Worm (Caenorhabditis elegans) whole organism, L1 larva: ENCODE measurements around the gene sur-5.

Experiments used
- C04F5.9 ChIP-seq: sonication (generic microtip); optimal IDR thresholded peaks from 2 replicates; lab custom pipeline; 2016; ENCODE audit warnings: missing genetic modification characterization, missing compliant biosample characterization
- alr-1 ChIP-seq: fragments of 200-800 bp; sonication (Bioruptor generic); optimal IDR thresholded peaks from 2 replicates; lab custom pipeline; 2018; ENCODE audit warnings: borderline replicate concordance, mild to moderate bottlenecking, missing genetic modification characterization, missing compliant biosample characterization
- aly-2 ChIP-seq: fragments of 150-350 bp; optimal IDR thresholded peaks from 2 replicates; lab custom pipeline; 2014; ENCODE audit warnings: missing biosample characterization, missing genetic modification characterization
- ama-1 ChIP-seq: fragments of 150-350 bp; optimal IDR thresholded peaks from 2 replicates; lab custom pipeline; 2014
- ceh-8 ChIP-seq: fragments of 200-800 bp; sonication (Bioruptor generic); optimal IDR thresholded peaks from 2 replicates; lab custom pipeline; 2018; ENCODE audit warnings: mild to moderate bottlenecking, missing genetic modification characterization, moderate library complexity, missing compliant biosample characterization
- ceh-82 ChIP-seq, 3 experiments: fragments of 150-350 bp in 1 of 3; sonication (generic microtip) in 2 of 3; optimal IDR thresholded peaks; 2 replicates each; lab custom pipeline; 2014 to 2017; ENCODE audit warnings: missing biosample characterization in 3 of 3, missing genetic modification characterization in 3 of 3
- ces-1 ChIP-seq: fragments of 150-350 bp; optimal IDR thresholded peaks from 2 replicates; lab custom pipeline; 2014; ENCODE audit warnings: missing biosample characterization, missing genetic modification reagents, missing genetic modification characterization
- dsc-1 ChIP-seq: sonication (generic microtip); optimal IDR thresholded peaks from 2 replicates; lab custom pipeline; 2016; ENCODE audit warnings: mild to moderate bottlenecking, missing genetic modification characterization, missing compliant biosample characterization
- efl-3 ChIP-seq: fragments of 200-800 bp; sonication (Bioruptor generic); optimal IDR thresholded peaks from 2 replicates; lab custom pipeline; 2018; ENCODE audit warnings: mild to moderate bottlenecking, missing genetic modification characterization, missing compliant biosample characterization
- elt-2 ChIP-seq: sonication (generic microtip); optimal IDR thresholded peaks from 2 replicates; lab custom pipeline; 2016; ENCODE audit warnings: missing genetic modification characterization, mild to moderate bottlenecking, inconsistent platforms, missing compliant biosample characterization, missing genetic modification reagents
- fos-1 ChIP-seq: fragments of 150-350 bp; optimal IDR thresholded peaks from 2 replicates; lab custom pipeline; 2014; ENCODE audit warnings: missing biosample characterization, missing genetic modification characterization
- hlh-4 ChIP-seq: sonication (generic microtip); optimal IDR thresholded peaks from 2 replicates; lab custom pipeline; 2016; ENCODE audit warnings: mild to moderate bottlenecking, missing genetic modification characterization, missing compliant biosample characterization
- hpl-2 ChIP-seq: fragments of 150-350 bp; optimal IDR thresholded peaks from 2 replicates; lab custom pipeline; 2014; ENCODE audit warnings: missing biosample characterization, missing genetic modification reagents, missing genetic modification characterization
- isw-1 ChIP-seq: fragments of 200-800 bp; sonication (Bioruptor generic); IDR thresholded peaks from 2 replicates; pipeline ENCODE4 v1.3.6; 2022; ENCODE audit warnings: missing genetic modification characterization, missing compliant biosample characterization
- jun-1 ChIP-seq: fragments of 150-350 bp; optimal IDR thresholded peaks from 2 replicates; lab custom pipeline; 2014; ENCODE audit warnings: missing biosample characterization, missing genetic modification reagents, missing genetic modification characterization
- lin-14 ChIP-seq: fragments of 200-800 bp; sonication (Bioruptor generic); optimal IDR thresholded peaks from 2 replicates; lab custom pipeline; 2018; ENCODE audit warnings: mild to moderate bottlenecking, missing genetic modification characterization, moderate library complexity, missing compliant biosample characterization
- lir-3 ChIP-seq: sonication (generic microtip); optimal IDR thresholded peaks from 2 replicates; lab custom pipeline; 2016; ENCODE audit warnings: mild to moderate bottlenecking, missing genetic modification characterization, moderate library complexity, missing compliant biosample characterization; ENCODE audit not compliant: poor library complexity
- mep-1 ChIP-seq: fragments of 150-350 bp; optimal IDR thresholded peaks from 2 replicates; lab custom pipeline; 2014; ENCODE audit warnings: missing biosample characterization, missing genetic modification characterization
- nhr-12 ChIP-seq: sonication (generic microtip); optimal IDR thresholded peaks from 2 replicates; lab custom pipeline; 2017; ENCODE audit warnings: missing biosample characterization, missing genetic modification characterization
- nhr-20 ChIP-seq: sonication (generic microtip); optimal IDR thresholded peaks from 2 replicates; lab custom pipeline; 2016; ENCODE audit warnings: mild to moderate bottlenecking, missing genetic modification characterization, missing compliant biosample characterization
- nhr-71 ChIP-seq: sonication (generic microtip); optimal IDR thresholded peaks from 2 replicates; lab custom pipeline; 2016; ENCODE audit warnings: mild to moderate bottlenecking, missing genetic modification characterization, moderate library complexity, missing compliant biosample characterization
- nhr-77 ChIP-seq: fragments of 150-350 bp; optimal IDR thresholded peaks from 2 replicates; lab custom pipeline; 2014; ENCODE audit warnings: missing biosample characterization, missing genetic modification characterization
- nhr-85 ChIP-seq: sonication (generic microtip); peaks from one replicate; lab custom pipeline; 2016; ENCODE audit warnings: missing genetic modification characterization, inconsistent platforms, missing compliant biosample characterization
- nhr-90 ChIP-seq: sonication (generic microtip); optimal IDR thresholded peaks from 2 replicates; lab custom pipeline; 2016; ENCODE audit warnings: mild to moderate bottlenecking, missing genetic modification characterization, missing compliant biosample characterization; ENCODE audit not compliant: poor library complexity
- pag-3 ChIP-seq: sonication (generic microtip); optimal IDR thresholded peaks from 2 replicates; lab custom pipeline; 2017; ENCODE audit warnings: missing genetic modification characterization, mild to moderate bottlenecking, missing compliant biosample characterization, antibody characterized with exemption, borderline replicate concordance; ENCODE audit not compliant: insufficient read depth
- rnt-1 ChIP-seq: sonication (generic microtip); optimal IDR thresholded peaks from 2 replicates; lab custom pipeline; 2016; ENCODE audit warnings: mild to moderate bottlenecking, missing genetic modification characterization, moderate library complexity, missing compliant biosample characterization
- sox-4 ChIP-seq: sonication (generic microtip); optimal IDR thresholded peaks from 2 replicates; lab custom pipeline; 2016; ENCODE audit warnings: missing genetic modification characterization, missing compliant biosample characterization
- sup-37 ChIP-seq: fragments of 200-800 bp; sonication (Bioruptor generic); optimal IDR thresholded peaks from 2 replicates; lab custom pipeline; 2018; ENCODE audit warnings: mild to moderate bottlenecking, missing genetic modification characterization, missing compliant biosample characterization
- unc-30 ChIP-seq: sonication (generic microtip); optimal IDR thresholded peaks from 2 replicates; lab custom pipeline; 2017; ENCODE audit warnings: missing biosample characterization, missing genetic modification characterization
- unc-98 ChIP-seq: fragments of 200-800 bp; sonication (Bioruptor generic); IDR thresholded peaks from 2 replicates; pipeline ENCODE4 v1.3.6; 2022; ENCODE audit warnings: missing genetic modification characterization, missing compliant biosample characterization
- xbp-1 ChIP-seq: sonication (generic microtip); optimal IDR thresholded peaks from 2 replicates; lab custom pipeline; 2016; ENCODE audit warnings: missing genetic modification characterization, missing compliant biosample characterization
- zag-1 ChIP-seq: fragments of 150-350 bp; optimal IDR thresholded peaks from 2 replicates; lab custom pipeline; 2014; ENCODE audit warnings: missing biosample characterization, missing genetic modification characterization
- zip-4 ChIP-seq: fragments of 200-800 bp; sonication (Bioruptor generic); optimal IDR thresholded peaks from 2 replicates; lab custom pipeline; 2018; ENCODE audit warnings: mild to moderate bottlenecking, missing genetic modification characterization, moderate library complexity, missing compliant biosample characterization
- ztf-4 ChIP-seq: fragments of 150-350 bp; optimal IDR thresholded peaks from 2 replicates; lab custom pipeline; 2014; ENCODE audit warnings: missing biosample characterization, missing genetic modification characterization

Gene sur-5

ce11 chrX:7284724-7285184, 20.6 kb downstream of the sur-5 start (continued):
- TF ChIP-seq zag-1 (tag; lab: Kevin White, UChicago) (peak; percentile 70), rnt-1 (tag; lab: Kevin White, UChicago) (peak; percentile 4), nhr-85 (no peak), ztf-4 (tag; lab: Kevin White, UChicago) (no peak), nhr-12 (tag; lab: Kevin White, UChicago) (no peak), fos-1 (peak; percentile 7), mep-1 (tag; lab: Kevin White, UChicago) (peak; percentile 41), zip-4 (no peak), xbp-1 (tag; lab: Kevin White, UChicago) (peak; percentile 29), ces-1 (no peak), dsc-1 (tag; lab: Kevin White, UChicago) (peak; percentile 44), unc-30 (tag; lab: Kevin White, UChicago) (no peak), hlh-4 (tag; lab: Kevin White, UChicago) (no peak), nhr-71 (tag; lab: Kevin White, UChicago) (peak; percentile 62), elt-2 (tag; lab: Kevin White, UChicago) (no peak), isw-1 (GFP tag; lab: Robert Waterston, UW) (peak; percentile 33; the same call in 1 of the 2 replicates)

- no peak for TF ChIP-seq C04F5.9 (tag; lab: Kevin White, UChicago)
- no peak for TF ChIP-seq jun-1 (tag; lab: Kevin White, UChicago)
- TF ChIP-seq pag-3 (tag; lab: Kevin White, UChicago) = no peak
- no peak for TF ChIP-seq unc-98
- TF ChIP-seq nhr-20 = no peak
- TF ChIP-seq rnt-1 (tag; lab: Kevin White, UChicago) = no peak
- TF ChIP-seq, all 84 proteins: peak for 0
Observed at ce11 chrX:7283136-7283535, 22.2 kb downstream of the sur-5 start.

DNA sequence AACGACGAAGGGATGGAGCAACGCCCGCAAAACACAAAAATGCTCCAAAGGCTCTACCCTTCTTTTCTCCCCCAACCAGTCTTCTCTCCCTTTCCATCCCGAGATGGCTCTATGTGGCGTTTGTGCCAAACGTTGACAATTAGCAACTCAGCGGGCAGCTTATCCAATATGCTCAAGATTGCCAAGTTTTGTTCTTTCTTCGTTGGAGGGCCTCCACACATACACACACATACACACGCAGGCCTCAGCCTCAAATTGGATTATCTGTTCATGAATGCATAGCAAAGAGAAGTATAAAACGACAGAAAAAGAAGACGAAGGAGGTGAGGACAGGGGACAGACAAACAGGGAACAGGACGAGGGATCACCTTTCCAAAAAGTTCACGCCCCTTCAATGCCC, 24.0 kb downstream of the sur-5 start:
- TF ChIP-seq aly-2 (tag; lab: Kevin White, UChicago) = no peak
- TF ChIP-seq lir-3 = no peak
- peak; percentile 74 for TF ChIP-seq lin-14
- peak in 1 of 3 experiments; percentile 12 for TF ChIP-seq ceh-82 (tag; optimal IDR thresholded peaks at IDR 0.05; lab: Kevin White, UChicago)
- TF ChIP-seq efl-3 (GFP tag; lab: Kevin White, UChicago) = no peak
- no peak for TF ChIP-seq sup-37 (GFP tag; lab: Kevin White, UChicago)
- TF ChIP-seq ceh-8 (GFP tag; lab: Kevin White, UChicago) = peak; percentile 27
- no peak for TF ChIP-seq ama-1
- no peak for TF ChIP-seq nhr-90 (tag; lab: Kevin White, UChicago)
- no peak for TF ChIP-seq alr-1 (tag; lab: Kevin White, UChicago)

ce11 chrX:7279671-7280389, 25.5 kb downstream of the sur-5 start, which contains the start of gene unc-10:
Gene unc-10 (minus strand): TSS chrX:7280322.
- no peak for TF ChIP-seq nhr-77 (tag; lab: Kevin White, UChicago)
- no peak for TF ChIP-seq hpl-2 (GFP tag; lab: Kevin White, UChicago)

- no peak for TF ChIP-seq sox-4 (tag; lab: Kevin White, UChicago)
Observed at ce11 chrX:7278095-7278494, 27.3 kb downstream of the sur-5 start.
